Worm (Caenorhabditis elegans): Measurements from ENCODE around the gene ZK637.4.

ZK637.4 gene

ce11 chrIII:8937571-8937970, 44.0 kb downstream of the ZK637.4 start (continued):
- TF ChIP-seq dpl-1 (GFP tag; optimal IDR thresholded peaks at IDR 0.05), result peak; percentile 38 to 68 (median 60)
- TF ChIP-seq nhr-237 (tag; optimal IDR thresholded peaks at IDR 0.05), result peak; percentile 18
- TF ChIP-seq lin-35 (GFP tag; optimal IDR thresholded peaks at IDR 0.05), result peak; percentile 64 to 82
- TF ChIP-seq ztf-4 (tag; optimal IDR thresholded peaks at IDR 0.05), result peak; percentile 38
- TF ChIP-seq nhr-28 (tag; optimal IDR thresholded peaks at IDR 0.05), result no peak
- peak; percentile 73 for TF ChIP-seq tbx-2 (tag; optimal IDR thresholded peaks at IDR 0.05)
- no peak for TF ChIP-seq ceh-63 (GFP tag; optimal IDR thresholded peaks at IDR 0.05)
- TF ChIP-seq nhr-77 (tag; optimal IDR thresholded peaks at IDR 0.05), result peak; percentile 54
- TF ChIP-seq alr-1 (tag; optimal IDR thresholded peaks at IDR 0.05; ENCODE audit: borderline replicate concordance), result no peak
- TF ChIP-seq ama-1 (optimal IDR thresholded peaks at IDR 0.05), result no peak
- peak; percentile 76 for TF ChIP-seq lin-13 (GFP tag; optimal IDR thresholded peaks at IDR 0.05)
- TF ChIP-seq mab-9 (GFP tag; IDR thresholded peaks at IDR 0.05), result peak; percentile 38; the same call in 1 of the 2 replicates
- TF ChIP-seq lin-39 (tag; optimal IDR thresholded peaks at IDR 0.05), result no peak
- TF ChIP-seq hlh-4 (tag; optimal IDR thresholded peaks at IDR 0.05), result no peak
- TF ChIP-seq fkh-4 (tag; optimal IDR thresholded peaks at IDR 0.05; ENCODE audit: borderline replicate concordance), result no peak
- peak; percentile 49 for TF ChIP-seq lir-3 (tag; optimal IDR thresholded peaks at IDR 0.05; ENCODE audit: poor library complexity)
- peak; percentile 34 for TF ChIP-seq sox-4 (tag; optimal IDR thresholded peaks at IDR 0.05)
- TF ChIP-seq unc-130 (tag; optimal IDR thresholded peaks at IDR 0.05), result peak; percentile 32
- no peak for TF ChIP-seq nhr-11 (tag; optimal IDR thresholded peaks at IDR 0.05)
- peak; percentile 76 for TF ChIP-seq swsn-7 (tag; optimal IDR thresholded peaks at IDR 0.05)
- no peak for TF ChIP-seq zip-4 (GFP tag; optimal IDR thresholded peaks at IDR 0.05)
- TF ChIP-seq mef-2 (tag; optimal IDR thresholded peaks at IDR 0.05), result no peak
- TF ChIP-seq efl-3 (GFP tag; optimal IDR thresholded peaks at IDR 0.05), result no peak
- TF ChIP-seq ztf-11 (tag; optimal IDR thresholded peaks at IDR 0.05), result peak in 1 of 2 experiments; percentile 41
- TF ChIP-seq egl-13 (tag; optimal IDR thresholded peaks at IDR 0.05), result peak; percentile 57
- peak; percentile 72 for TF ChIP-seq skn-1 (tag; optimal IDR thresholded peaks at IDR 0.05)
- peak; percentile 79 for TF ChIP-seq nhr-20 (tag; optimal IDR thresholded peaks at IDR 0.05)
- TF ChIP-seq isw-1 (GFP tag; IDR thresholded peaks at IDR 0.05), result peak; percentile 35
- TF ChIP-seq C16A3.4 (tag; optimal IDR thresholded peaks at IDR 0.05), result peak; percentile 78
- peak; percentile 65 for TF ChIP-seq dsc-1 (tag; optimal IDR thresholded peaks at IDR 0.05)
- peak; percentile 76 for TF ChIP-seq nhr-19 (GFP tag; conservative IDR thresholded peaks at IDR 0.05)
- peak; percentile 27 to 74 (median 58) for TF ChIP-seq ceh-82 (tag; optimal IDR thresholded peaks at IDR 0.05)
- TF ChIP-seq lsy-2 (tag; optimal IDR thresholded peaks at IDR 0.05), result peak; percentile 72 to 85
- TF ChIP-seq sptf-1 (tag; optimal IDR thresholded peaks at IDR 0.05), result no peak
- TF ChIP-seq F16B12.6 (tag; optimal IDR thresholded peaks at IDR 0.05), result peak; percentile 38
- TF ChIP-seq nhr-76 (tag; optimal IDR thresholded peaks at IDR 0.05), result no peak
- TF ChIP-seq aly-2 (tag; optimal IDR thresholded peaks at IDR 0.05), result peak; percentile 27
- TF ChIP-seq nhr-90 (tag; optimal IDR thresholded peaks at IDR 0.05; ENCODE audit: poor library complexity), result peak; percentile 65
- TF ChIP-seq mep-1 (tag; optimal IDR thresholded peaks at IDR 0.05), result peak; percentile 83
- no peak for TF ChIP-seq unc-98 (GFP tag; IDR thresholded peaks at IDR 0.05)
- TF ChIP-seq tlp-1 (tag; optimal IDR thresholded peaks at IDR 0.05), result no peak
- TF ChIP-seq blmp-1 (tag; optimal IDR thresholded peaks at IDR 0.05), result peak; percentile 12
- TF ChIP-seq C04F5.9 (tag; optimal IDR thresholded peaks at IDR 0.05), result peak; percentile 46
- peak; percentile 73 for TF ChIP-seq xbp-1 (tag; optimal IDR thresholded peaks at IDR 0.05)

All from whole organism, L1 larva.